Fruit fly (Drosophila melanogaster) whole organism, embryonic: ENCODE results near the gene Hasp.

Source experiments
- Blimp-1 ChIP-seq: fragments of 200-800 bp; sonication (Bioruptor generic); optimal IDR thresholded peaks from 3 replicates; lab custom pipeline; 2018; ENCODE audit warnings: missing biosample characterization, missing genetic modification characterization, mild to moderate bottlenecking, moderate library complexity, missing genetic modification reagents
- CG11504 ChIP-seq: fragments of 200-800 bp; sonication (Bioruptor generic); optimal IDR thresholded peaks from 3 replicates; lab custom pipeline; 2019; ENCODE audit warnings: missing biosample characterization, mild to moderate bottlenecking, missing genetic modification characterization, moderate library complexity
- CG11695 ChIP-seq: fragments of 200-800 bp; sonication (Bioruptor generic); IDR thresholded peaks from 3 replicates; pipeline ENCODE4 v1.3.6; 2022; ENCODE audit warnings: missing biosample characterization, missing genetic modification characterization
- CG11696 ChIP-seq: fragments of 200-800 bp; sonication (Bioruptor generic); IDR thresholded peaks from 2 replicates; pipeline ENCODE4 v1.3.6; 2022; ENCODE audit warnings: missing biosample characterization, missing genetic modification characterization
- CG12155 ChIP-seq: fragments of 200-800 bp; sonication (Bioruptor generic); optimal IDR thresholded peaks from 3 replicates; lab custom pipeline; 2016; ENCODE audit warnings: missing biosample characterization, missing genetic modification characterization
- CG12236 ChIP-seq: fragments of 200-800 bp; sonication (Bioruptor generic); optimal IDR thresholded peaks from 2 replicates; lab custom pipeline; 2016; ENCODE audit warnings: missing biosample characterization, missing genetic modification characterization
- CG12942 ChIP-seq: fragments of 200-800 bp; sonication (Bioruptor generic); optimal IDR thresholded peaks from 3 replicates; lab custom pipeline; 2016; ENCODE audit warnings: missing biosample characterization, missing genetic modification characterization
- CG14050 ChIP-seq: fragments of 200-800 bp; sonication (Bioruptor generic); IDR thresholded peaks from 3 replicates; pipeline ENCODE4 v1.3.6; 2022; ENCODE audit warnings: missing biosample characterization, missing genetic modification characterization
- CG14441 ChIP-seq: fragments of 200-800 bp; sonication (Bioruptor generic); IDR thresholded peaks from 2 replicates; pipeline ENCODE4 v1.3.6; 2022; ENCODE audit warnings: missing biosample characterization, missing genetic modification characterization
- CG15514 ChIP-seq: fragments of 200-800 bp; sonication (Bioruptor generic); optimal IDR thresholded peaks from 3 replicates; lab custom pipeline; 2017; ENCODE audit warnings: missing biosample characterization, missing genetic modification characterization, mild to moderate bottlenecking, moderate library complexity, missing genetic modification reagents
- CG15696 ChIP-seq: fragments of 200-800 bp; sonication (Bioruptor generic); optimal IDR thresholded peaks from 2 replicates; lab custom pipeline; 2019; ENCODE audit warnings: missing biosample characterization, mild to moderate bottlenecking, missing genetic modification characterization, moderate library complexity
- CG16779 ChIP-seq: fragments of 200-800 bp; sonication (Bioruptor generic); IDR thresholded peaks from 2 replicates; pipeline ENCODE4 v1.3.6; 2022; ENCODE audit warnings: missing biosample characterization, missing genetic modification characterization
- CG16863 ChIP-seq: fragments of 200-800 bp; sonication (Bioruptor generic); optimal IDR thresholded peaks from 3 replicates; lab custom pipeline; 2016; ENCODE audit warnings: missing biosample characterization, missing genetic modification characterization
- CG18011 ChIP-seq: fragments of 200-800 bp; sonication (Bioruptor generic); optimal IDR thresholded peaks from 2 replicates; lab custom pipeline; 2017; ENCODE audit warnings: missing biosample characterization, missing genetic modification characterization, mild to moderate bottlenecking, moderate library complexity, missing genotype
- CG2129 ChIP-seq: fragments of 200-800 bp; sonication (Bioruptor generic); IDR thresholded peaks from 2 replicates; pipeline ENCODE4 v1.3.6; 2022; ENCODE audit warnings: missing biosample characterization, missing genetic modification characterization; ENCODE audit not compliant: partially characterized antibody
- CG31365 ChIP-seq: fragments of 200-800 bp; sonication (Bioruptor generic); optimal IDR thresholded peaks from 2 replicates; lab custom pipeline; 2018; ENCODE audit warnings: missing biosample characterization, mild to moderate bottlenecking, missing genetic modification characterization
- CG34224 ChIP-seq: fragments of 200-800 bp; sonication (Bioruptor generic); IDR thresholded peaks from 3 replicates; pipeline ENCODE4 v1.3.6; 2022; ENCODE audit warnings: missing biosample characterization, missing genetic modification characterization; ENCODE audit not compliant: partially characterized antibody
- CG4328 ChIP-seq: fragments of 200-800 bp; sonication (Bioruptor generic); optimal IDR thresholded peaks from 3 replicates; lab custom pipeline; 2017; ENCODE audit warnings: missing biosample characterization, missing genetic modification reagents, missing genetic modification characterization
- CG6654 ChIP-seq: fragments of 200-800 bp; sonication (Bioruptor generic); optimal IDR thresholded peaks from 2 replicates; lab custom pipeline; 2017; ENCODE audit warnings: missing biosample characterization, mild to moderate bottlenecking, missing genetic modification characterization
- E2f1 ChIP-seq: fragments of 200-800 bp; sonication (Bioruptor generic); IDR thresholded peaks from 2 replicates; pipeline ENCODE4 v1.3.6; 2022; ENCODE audit warnings: missing biosample characterization, missing genetic modification characterization
- Eip74EF ChIP-seq, 2 experiments: fragments of 200-800 bp in 1 of 2; fragments of >200 bp in 1 of 2; sonication (Bioruptor generic) in 1 of 2; optimal IDR thresholded peaks; 2 replicates each; lab custom pipeline; 2017 to 2019; ENCODE audit warnings: missing biosample characterization in 2 of 2, missing genetic modification characterization in 2 of 2, mild to moderate bottlenecking in 1 of 2, moderate library complexity in 1 of 2
- Hey ChIP-seq: fragments of 200-800 bp; sonication (Bioruptor generic); optimal IDR thresholded peaks from 3 replicates; lab custom pipeline; 2018; ENCODE audit warnings: missing biosample characterization, mild to moderate bottlenecking, missing genetic modification characterization
- Hr78 ChIP-seq, 2 experiments: fragments of 200-800 bp in 1 of 2; fragments of >200 bp in 1 of 2; sonication (Bioruptor generic) in 1 of 2; optimal IDR thresholded peaks; 2 replicates each; lab custom pipeline; 2017 to 2019; ENCODE audit warnings: missing biosample characterization in 2 of 2, missing genetic modification characterization in 2 of 2, mild to moderate bottlenecking in 1 of 2, moderate library complexity in 1 of 2
- MBD-R2 ChIP-seq: fragments of 200-800 bp; sonication (Bioruptor generic); IDR thresholded peaks from 2 replicates; pipeline ENCODE4 v1.3.6; 2022; ENCODE audit warnings: missing biosample characterization, missing genetic modification characterization
- PHDP ChIP-seq: fragments of 200-800 bp; sonication (Bioruptor generic); optimal IDR thresholded peaks from 3 replicates; lab custom pipeline; 2018; ENCODE audit warnings: missing biosample characterization, mild to moderate bottlenecking, missing genetic modification characterization, moderate library complexity
- Rfx ChIP-seq: fragments of 200-800 bp; sonication (Bioruptor generic); IDR thresholded peaks from 2 replicates; pipeline ENCODE4 v1.3.6; 2022; ENCODE audit warnings: missing biosample characterization, missing genetic modification characterization
- Side ChIP-seq: fragments of 200-800 bp; sonication (Bioruptor generic); optimal IDR thresholded peaks from 2 replicates; lab custom pipeline; 2016; ENCODE audit warnings: missing biosample characterization, missing genetic modification characterization
- Usf ChIP-seq: fragments of 200-800 bp; sonication (Bioruptor generic); optimal IDR thresholded peaks from 2 replicates; lab custom pipeline; 2017; ENCODE audit warnings: missing genotype, missing biosample characterization, missing genetic modification characterization
- amos ChIP-seq: fragments of 200-800 bp; sonication (Bioruptor generic); IDR thresholded peaks from 2 replicates; pipeline ENCODE4 v1.3.6; 2022; ENCODE audit warnings: missing biosample characterization, missing genetic modification characterization; ENCODE audit not compliant: partially characterized antibody
- caup ChIP-seq: fragments of 200-800 bp; sonication (Bioruptor generic); optimal IDR thresholded peaks from 3 replicates; lab custom pipeline; 2017; ENCODE audit warnings: missing biosample characterization, mild to moderate bottlenecking, missing genetic modification characterization, moderate library complexity; ENCODE audit not compliant: severe bottlenecking
- cg ChIP-seq: fragments of 200-800 bp; sonication (Bioruptor generic); optimal IDR thresholded peaks from 3 replicates; lab custom pipeline; 2019; ENCODE audit warnings: missing biosample characterization, mild to moderate bottlenecking, missing genetic modification characterization, moderate library complexity
- chm ChIP-seq: fragments of 200-800 bp; sonication (Bioruptor generic); IDR thresholded peaks from 2 replicates; pipeline ENCODE4 v1.3.6; 2022; ENCODE audit warnings: missing biosample characterization, missing genetic modification characterization
- da ChIP-seq: fragments of 200-800 bp; sonication (Bioruptor generic); optimal IDR thresholded peaks from 2 replicates; lab custom pipeline; 2016; ENCODE audit warnings: missing biosample characterization, missing genetic modification characterization
- ems ChIP-seq: fragments of 200-800 bp; sonication (Bioruptor generic); optimal IDR thresholded peaks from 3 replicates; lab custom pipeline; 2016; ENCODE audit warnings: missing biosample characterization, missing genetic modification characterization
- gro ChIP-seq: fragments of 200-800 bp; sonication (Bioruptor generic); optimal IDR thresholded peaks from 2 replicates; lab custom pipeline; 2016; ENCODE audit warnings: missing biosample characterization, missing genetic modification characterization
- hth ChIP-seq: fragments of >200 bp; optimal IDR thresholded peaks from 2 replicates; lab custom pipeline; 2017; ENCODE audit warnings: inconsistent platforms
- lola ChIP-seq, 3 experiments: fragments of >200 bp in 2 of 3; fragments of 200-800 bp in 1 of 3; sonication (Bioruptor generic) in 1 of 3; optimal IDR thresholded peaks; 2 replicates each; lab custom pipeline; 2017 to 2019; ENCODE audit warnings: missing biosample characterization in 3 of 3, missing genetic modification characterization in 3 of 3, mild to moderate bottlenecking in 1 of 3, moderate library complexity in 1 of 3
- mld ChIP-seq: fragments of 200-800 bp; sonication (Bioruptor generic); IDR thresholded peaks from 3 replicates; pipeline ENCODE4 v1.3.6; 2022; ENCODE audit warnings: missing biosample characterization, missing genetic modification characterization; ENCODE audit not compliant: partially characterized antibody
- nerfin-1 ChIP-seq: fragments of 200-800 bp; sonication (Bioruptor generic); optimal IDR thresholded peaks from 3 replicates; lab custom pipeline; 2019; ENCODE audit warnings: missing biosample characterization, mild to moderate bottlenecking, missing genetic modification characterization, moderate library complexity
- nerfin-2 ChIP-seq: fragments of 200-800 bp; sonication (Bioruptor generic); IDR thresholded peaks from 2 replicates; pipeline ENCODE4 v1.3.6; 2022; ENCODE audit warnings: missing biosample characterization, missing genetic modification characterization; ENCODE audit not compliant: partially characterized antibody
- onecut ChIP-seq: fragments of 200-800 bp; sonication (Bioruptor generic); IDR thresholded peaks from 2 replicates; pipeline ENCODE4 v1.3.6; 2022; ENCODE audit warnings: missing biosample characterization, missing genetic modification characterization
- pb ChIP-seq: fragments of 200-800 bp; sonication (Bioruptor generic); optimal IDR thresholded peaks from 3 replicates; lab custom pipeline; 2016; ENCODE audit warnings: missing biosample characterization, missing genetic modification characterization
- phol ChIP-seq: fragments of 200-800 bp; sonication (Bioruptor generic); optimal IDR thresholded peaks from 3 replicates; lab custom pipeline; 2018; ENCODE audit warnings: missing biosample characterization, mild to moderate bottlenecking, missing genetic modification characterization, moderate library complexity
- pita ChIP-seq: fragments of 200-800 bp; sonication (Bioruptor generic); optimal IDR thresholded peaks from 2 replicates; lab custom pipeline; 2017; ENCODE audit warnings: missing biosample characterization, mild to moderate bottlenecking, missing genetic modification characterization
- prd ChIP-seq, 3 experiments: fragments of >200 bp in 2 of 3; fragments of 200-800 bp in 1 of 3; sonication (Bioruptor generic) in 1 of 3; optimal IDR thresholded peaks in 2 of 3; IDR thresholded peaks in 1 of 3; 2 replicates in 2 of 3; 3 replicates in 1 of 3; pipeline versions ENCODE4 v1.3.6 to Lab custom; 2017 to 2022; ENCODE audit warnings: missing biosample characterization in 1 of 3, missing genetic modification characterization in 1 of 3
- rib ChIP-seq: fragments of 200-800 bp; sonication (Bioruptor generic); IDR thresholded peaks from 2 replicates; pipeline ENCODE4 v1.3.6; 2022; ENCODE audit warnings: missing biosample characterization, missing genetic modification characterization
- shn ChIP-seq: fragments of 200-800 bp; sonication (Bioruptor generic); optimal IDR thresholded peaks from 3 replicates; lab custom pipeline; 2016; ENCODE audit warnings: missing biosample characterization, missing genetic modification characterization
- tll ChIP-seq, 2 experiments: fragments of 200-800 bp in 1 of 2; fragments of >200 bp in 1 of 2; sonication (Bioruptor generic) in 1 of 2; optimal IDR thresholded peaks; 2 replicates each; lab custom pipeline; 2017 to 2019; ENCODE audit warnings: missing biosample characterization in 2 of 2, missing genetic modification characterization in 2 of 2, mild to moderate bottlenecking in 1 of 2, moderate library complexity in 1 of 2

The Hasp gene

dm6 chr2L:19542268-19542773 is 25.3 kb upstream of the Hasp start (continued):
- TF ChIP-seq CG6654 (GFP tag; lab: Kevin White, UChicago) (no peak), Rfx (GFP tag; lab: Robert Waterston, UW) (0 out of 2 replicates have a peak, but pooled peaks have one; percentile 7), caup (GFP tag; lab: Kevin White, UChicago) (no peak), chm (GFP tag; lab: Robert Waterston, UW) (0 out of 2 replicates have a peak, but pooled peaks have one; percentile 11), CG11695 (no peak), shn (GFP tag; lab: Kevin White, UChicago) (no peak), nerfin-2 (GFP tag; lab: Robert Waterston, UW) (peak; percentile 95), gro (no peak), CG14050 (GFP tag; lab: Robert Waterston, UW) (no peak), CG16863 (GFP tag; lab: Kevin White, UChicago) (no peak), CG12155 (no peak), tll (GFP tag; optimal IDR thresholded peaks at IDR 0.05; lab: Kevin White, UChicago) (no peak), CG15696 (tag; lab: Kevin White, UChicago) (no peak), CG31365 (no peak), CG11696 (GFP tag; lab: Robert Waterston, UW) (no peak), CG12942 (GFP tag; lab: Kevin White, UChicago) (no peak), nerfin-1 (tag; lab: Kevin White, UChicago) (peak; percentile 63), Hr78 (GFP tag; optimal IDR thresholded peaks at IDR 0.05; lab: Kevin White, UChicago) (no peak), cg (GFP tag; lab: Kevin White, UChicago) (peak; percentile 72), CG34224 (GFP tag; lab: Robert Waterston, UW) (peak; percentile 96), amos (peak; percentile 79; the same call in 1 of the 2 replicates), CG15514 (GFP tag; lab: Kevin White, UChicago) (peak; percentile 59), PHDP (no peak), da (no peak), onecut (GFP tag; lab: Robert Waterston, UW) (peak; percentile 8; the same call in 1 of the 2 replicates), Hey (tag; lab: Kevin White, UChicago) (no peak), MBD-R2 (GFP tag; lab: Robert Waterston, UW) (peak; percentile 71), Usf (GFP tag; lab: Kevin White, UChicago) (no peak), phol (peak; percentile 27), E2f1 (no peak), CG14441 (no peak), Eip74EF (GFP tag; optimal IDR thresholded peaks at IDR 0.05; lab: Kevin White, UChicago) (no peak), pb (GFP tag; lab: Kevin White, UChicago) (no peak), Blimp-1 (no peak), CG4328 (GFP tag; lab: Kevin White, UChicago) (no peak), CG2129 (peak; percentile 62), mld (GFP tag; lab: Robert Waterston, UW) (peak; percentile 84), hth (no peak), CG12236 (GFP tag; lab: Kevin White, UChicago) (no peak), rib (GFP tag; lab: Robert Waterston, UW) (no peak), prd (optimal IDR thresholded peaks at IDR 0.05; lab: Kevin White, UChicago) (no peak), prd (GFP tag; IDR thresholded peaks at IDR 0.05; lab: Robert Waterston, UW) (no peak), CG11504 (peak; percentile 5), lola (GFP tag; optimal IDR thresholded peaks at IDR 0.05; lab: Kevin White, UChicago) (no peak), CG18011 (no peak), CG16779 (GFP tag; lab: Robert Waterston, UW) (no peak), pita (GFP tag; lab: Kevin White, UChicago) (no peak), ems (GFP tag; lab: Kevin White, UChicago) (no peak), Side (GFP tag; lab: Kevin White, UChicago) (no peak)
